Worm (Caenorhabditis elegans) whole organism, young adult: Measurements from ENCODE around the gene clec-10.

Experiments used
- C06A6.2 ChIP-seq: fragments of 200-800 bp; sonication (Bioruptor generic); conservative IDR thresholded peaks from 2 replicates; pipeline ENCODE4 v1.3.6; 2022; ENCODE audit warnings: missing genetic modification characterization, missing compliant biosample characterization
- F22D6.2 ChIP-seq: sonication (generic microtip); optimal IDR thresholded peaks from 2 replicates; lab custom pipeline; 2016; ENCODE audit warnings: mild to moderate bottlenecking, missing genetic modification characterization, missing compliant biosample characterization
- akir-1 ChIP-seq: fragments of 200-800 bp; sonication (Bioruptor generic); optimal IDR thresholded peaks from 2 replicates; lab custom pipeline; 2018; ENCODE audit warnings: mild to moderate bottlenecking, missing genetic modification characterization, moderate library complexity, missing compliant biosample characterization
- ama-1 ChIP-seq, 3 experiments: fragments of 150-350 bp in 1 of 3; sonication (generic microtip) in 2 of 3; optimal IDR thresholded peaks; 2 replicates each; lab custom pipeline; 2014 to 2018; ENCODE audit warnings: missing biosample characterization in 2 of 3, missing genetic modification characterization in 2 of 3, missing genetic modification reagents in 2 of 3
- madf-10 ChIP-seq: sonication (generic microtip); optimal IDR thresholded peaks from 2 replicates; lab custom pipeline; 2016; ENCODE audit warnings: mild to moderate bottlenecking, missing genetic modification characterization, missing compliant biosample characterization
- mcd-1 ChIP-seq: fragments of 200-800 bp; sonication (Bioruptor generic); IDR thresholded peaks from 2 replicates; pipeline ENCODE4 v1.3.6; 2022; ENCODE audit warnings: missing genetic modification reagents, missing genetic modification characterization, missing compliant biosample characterization
- nhr-120 ChIP-seq: fragments of 200-800 bp; sonication (Bioruptor generic); IDR thresholded peaks from 2 replicates; pipeline ENCODE4 v1.3.6; 2022; ENCODE audit warnings: missing genetic modification characterization, missing compliant biosample characterization
- nhr-27 ChIP-seq: fragments of 200-800 bp; sonication (Bioruptor generic); optimal IDR thresholded peaks from 2 replicates; lab custom pipeline; 2018; ENCODE audit warnings: mild to moderate bottlenecking, missing genetic modification characterization, moderate library complexity, missing compliant biosample characterization
- repo-1 ChIP-seq: sonication (generic microtip); optimal IDR thresholded peaks from 2 replicates; lab custom pipeline; 2017; ENCODE audit warnings: mild to moderate bottlenecking, missing genetic modification characterization, missing compliant biosample characterization
- snpc-4 ChIP-seq, 5 experiments: fragments of 150-350 bp in 1 of 5; sonication (generic microtip) in 4 of 5; optimal IDR thresholded peaks; 2 replicates each; lab custom pipeline; 2014 to 2018; ENCODE audit warnings: missing genetic modification characterization in 5 of 5, missing biosample characterization in 3 of 5, antibody characterized with exemption in 2 of 5, mild to moderate bottlenecking in 2 of 5, missing compliant biosample characterization in 2 of 5, missing genotype in 2 of 5, moderate library complexity in 2 of 5, missing genetic modification reagents in 1 of 5
- unc-62 ChIP-seq: fragments of 150-350 bp; optimal IDR thresholded peaks from 2 replicates; lab custom pipeline; 2014; ENCODE audit warnings: missing biosample characterization, missing genetic modification reagents, missing genetic modification characterization
- zim-3 ChIP-seq: sonication (generic microtip); optimal IDR thresholded peaks from 2 replicates; lab custom pipeline; 2017; ENCODE audit warnings: mild to moderate bottlenecking, missing genetic modification characterization, moderate library complexity, missing compliant biosample characterization
- ztf-18 ChIP-seq: sonication (generic microtip); optimal IDR thresholded peaks from 2 replicates; lab custom pipeline; 2016; ENCODE audit warnings: missing genotype, mild to moderate bottlenecking, missing genetic modification characterization, missing compliant biosample characterization

DNA sequence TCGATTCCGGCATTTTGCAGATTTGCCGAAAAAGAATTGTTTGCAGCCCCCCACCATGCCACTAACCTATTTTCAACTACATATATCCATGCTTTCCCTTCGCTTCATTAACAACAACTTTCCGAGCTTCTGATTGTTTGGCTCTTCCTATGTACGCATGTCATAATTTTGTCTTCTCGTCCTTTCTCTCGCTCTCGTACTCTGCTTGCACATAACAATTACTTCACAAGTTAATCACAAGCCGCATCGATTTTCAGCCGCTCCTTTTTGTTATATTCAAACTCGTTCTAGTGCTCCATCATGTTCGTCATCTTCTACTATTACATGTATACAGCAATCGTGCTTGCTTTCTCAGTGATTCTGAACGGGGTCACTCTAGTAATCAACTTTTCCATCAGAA, 24.1 kb upstream of the clec-10 start, which contains the start of gene C03H5.9:
- TF ChIP-seq ztf-18 (tag; lab: Kevin White, UChicago): no peak
- TF ChIP-seq nhr-27: no peak
- TF ChIP-seq nhr-120 (GFP tag; lab: Robert Waterston, UW): no peak
- no peak for TF ChIP-seq akir-1
- TF ChIP-seq F22D6.2 (tag; lab: Kevin White, UChicago): no peak
- no peak for TF ChIP-seq zim-3 (tag; lab: Kevin White, UChicago)
- no peak for TF ChIP-seq C06A6.2
- no peak for TF ChIP-seq ama-1 (optimal IDR thresholded peaks at IDR 0.05; lab: Kevin White, UChicago)
- TF ChIP-seq ama-1 (GFP tag; optimal IDR thresholded peaks at IDR 0.05; lab: Kevin White, UChicago): no peak
- no peak for TF ChIP-seq mcd-1 (GFP tag; lab: Robert Waterston, UW)
- TF ChIP-seq unc-62: no peak
- no peak for TF ChIP-seq repo-1 (tag; lab: Kevin White, UChicago)
- TF ChIP-seq snpc-4 (GFP tag; optimal IDR thresholded peaks at IDR 0.05; lab: Kevin White, UChicago): no peak
- TF ChIP-seq snpc-4 (tag; optimal IDR thresholded peaks at IDR 0.05; lab: Kevin White, UChicago): no peak
- TF ChIP-seq madf-10: no peak
